Worm (Caenorhabditis elegans) whole organism, young adult: ENCODE data around the gene F54B3.4.

Experiments used
- B0261.1 ChIP-seq: sonication (generic microtip); optimal IDR thresholded peaks from 2 replicates; lab custom pipeline; 2016; ENCODE audit warnings: mild to moderate bottlenecking, missing genetic modification characterization, moderate library complexity, missing compliant biosample characterization
- C17E4.6 ChIP-seq: fragments of 200-800 bp; sonication (Bioruptor generic); IDR thresholded peaks from 2 replicates; pipeline ENCODE4 v1.3.6; 2022; ENCODE audit warnings: missing genetic modification reagents, missing genetic modification characterization, missing compliant biosample characterization
- F23B12.7 ChIP-seq: sonication (generic microtip); optimal IDR thresholded peaks from 2 replicates; lab custom pipeline; 2017; ENCODE audit warnings: missing genetic modification characterization, mild to moderate bottlenecking, missing compliant biosample characterization, antibody characterized with exemption, moderate library complexity; ENCODE audit not compliant: insufficient read depth
- F33H1.4 ChIP-seq: fragments of 200-800 bp; sonication (Bioruptor generic); IDR thresholded peaks from 2 replicates; pipeline ENCODE4 v1.3.6; 2022; ENCODE audit warnings: missing genetic modification reagents, missing genetic modification characterization, missing compliant biosample characterization
- F39B2.1 ChIP-seq: fragments of 200-800 bp; sonication (Bioruptor generic); IDR thresholded peaks from 2 replicates; pipeline ENCODE4 v1.3.6; 2022; ENCODE audit warnings: missing genetic modification reagents, missing genetic modification characterization, missing compliant biosample characterization
- F57C9.4 ChIP-seq: sonication (generic microtip); optimal IDR thresholded peaks from 2 replicates; lab custom pipeline; 2017; ENCODE audit warnings: mild to moderate bottlenecking, missing genetic modification characterization, missing compliant biosample characterization
- K11D2.4 ChIP-seq: fragments of 200-800 bp; sonication (Bioruptor generic); IDR thresholded peaks from 2 replicates; pipeline ENCODE4 v1.3.6; 2022; ENCODE audit warnings: missing genetic modification reagents, missing genetic modification characterization, missing compliant biosample characterization
- K12H6.12 ChIP-seq: fragments of 200-800 bp; sonication (Bioruptor generic); optimal IDR thresholded peaks from 2 replicates; lab custom pipeline; 2018; ENCODE audit warnings: mild to moderate bottlenecking, missing genetic modification characterization, missing compliant biosample characterization
- T07F8.4 ChIP-seq: sonication (generic microtip); optimal IDR thresholded peaks from 2 replicates; lab custom pipeline; 2016; ENCODE audit warnings: mild to moderate bottlenecking, missing genetic modification characterization, moderate library complexity, missing compliant biosample characterization
- Y79H2A.3 ChIP-seq: fragments of 200-800 bp; sonication (Bioruptor generic); conservative IDR thresholded peaks from 2 replicates; pipeline ENCODE4 v1.3.6; 2022; ENCODE audit warnings: missing genetic modification reagents, missing genetic modification characterization, missing compliant biosample characterization
- Y95B8A.8 ChIP-seq: fragments of 200-800 bp; sonication (Bioruptor generic); IDR thresholded peaks from 2 replicates; pipeline ENCODE4 v1.3.6; 2022; ENCODE audit warnings: missing genetic modification reagents, missing genetic modification characterization, missing compliant biosample characterization
- aptf-3 ChIP-seq: fragments of 200-800 bp; sonication (Bioruptor generic); IDR thresholded peaks from 2 replicates; pipeline ENCODE4 v1.3.6; 2022; ENCODE audit warnings: missing genetic modification characterization, missing compliant biosample characterization
- attf-3 ChIP-seq: fragments of 200-800 bp; sonication (Bioruptor generic); conservative IDR thresholded peaks from 2 replicates; pipeline ENCODE4 v1.3.6; 2022; ENCODE audit warnings: missing genetic modification reagents, missing genetic modification characterization, missing compliant biosample characterization
- bed-2 ChIP-seq: fragments of 200-800 bp; sonication (Bioruptor generic); IDR thresholded peaks from 2 replicates; pipeline ENCODE4 v1.3.6; 2022; ENCODE audit warnings: missing genetic modification reagents, missing genetic modification characterization, missing compliant biosample characterization
- ccch-3 ChIP-seq: fragments of 200-800 bp; sonication (Bioruptor generic); optimal IDR thresholded peaks from 2 replicates; lab custom pipeline; 2018; ENCODE audit warnings: mild to moderate bottlenecking, missing genetic modification characterization, missing compliant biosample characterization
- ceh-40 ChIP-seq: fragments of 200-800 bp; sonication (Bioruptor generic); IDR thresholded peaks from 2 replicates; pipeline ENCODE4 v1.3.6; 2022; ENCODE audit warnings: missing genetic modification characterization, missing compliant biosample characterization
- ceh-58 ChIP-seq: fragments of 200-800 bp; sonication (Bioruptor generic); IDR thresholded peaks from 2 replicates; pipeline ENCODE4 v1.3.6; 2022; ENCODE audit warnings: missing genetic modification characterization, missing compliant biosample characterization
- ceh-91 ChIP-seq: fragments of 200-800 bp; sonication (Bioruptor generic); IDR thresholded peaks from 2 replicates; pipeline ENCODE4 v1.3.6; 2022; ENCODE audit warnings: missing genetic modification reagents, missing genetic modification characterization, missing compliant biosample characterization
- die-1 ChIP-seq: sonication (generic microtip); optimal IDR thresholded peaks from 2 replicates; lab custom pipeline; 2016; ENCODE audit warnings: missing genotype, mild to moderate bottlenecking, missing genetic modification characterization, missing compliant biosample characterization
- dpff-1 ChIP-seq: sonication (generic microtip); optimal IDR thresholded peaks from 2 replicates; lab custom pipeline; 2017; ENCODE audit warnings: mild to moderate bottlenecking, missing genetic modification characterization, missing compliant biosample characterization
- egl-44 ChIP-seq: fragments of 200-800 bp; sonication (Bioruptor generic); IDR thresholded peaks from 2 replicates; pipeline ENCODE4 v1.3.6; 2022; ENCODE audit warnings: missing genetic modification reagents, missing genetic modification characterization, missing compliant biosample characterization
- ets-4 ChIP-seq: fragments of 200-800 bp; sonication (Bioruptor generic); optimal IDR thresholded peaks from 2 replicates; lab custom pipeline; 2018; ENCODE audit warnings: mild to moderate bottlenecking, missing genetic modification characterization, missing compliant biosample characterization
- gei-17 ChIP-seq: fragments of 200-800 bp; sonication (Bioruptor generic); optimal IDR thresholded peaks from 2 replicates; lab custom pipeline; 2018; ENCODE audit warnings: mild to moderate bottlenecking, missing genetic modification characterization, missing compliant biosample characterization
- hlh-26 ChIP-seq: fragments of 200-800 bp; sonication (Bioruptor generic); conservative IDR thresholded peaks from 2 replicates; pipeline ENCODE4 v1.3.6; 2022; ENCODE audit warnings: missing genetic modification reagents, missing genetic modification characterization, missing compliant biosample characterization
- hmg-1.2 ChIP-seq: fragments of 200-800 bp; sonication (Bioruptor generic); IDR thresholded peaks from 2 replicates; pipeline ENCODE4 v1.3.6; 2022; ENCODE audit warnings: missing genetic modification reagents, missing genetic modification characterization, missing compliant biosample characterization
- hmg-20 ChIP-seq: fragments of 200-800 bp; sonication (Bioruptor generic); IDR thresholded peaks from 2 replicates; pipeline ENCODE4 v1.3.6; 2022; ENCODE audit warnings: missing genetic modification reagents, missing genetic modification characterization, missing compliant biosample characterization
- hsf-1 ChIP-seq: fragments of 200-800 bp; sonication (Bioruptor generic); IDR thresholded peaks from 2 replicates; pipeline ENCODE4 v1.3.6; 2022; ENCODE audit warnings: missing genetic modification reagents, missing genetic modification characterization, missing compliant biosample characterization
- let-526 ChIP-seq: fragments of 200-800 bp; sonication (Bioruptor generic); IDR thresholded peaks from 2 replicates; pipeline ENCODE4 v1.3.6; 2022; ENCODE audit warnings: missing genetic modification reagents, missing genetic modification characterization, missing compliant biosample characterization
- let-607 ChIP-seq, 2 experiments: fragments of 200-800 bp in 1 of 2; sonication (Bioruptor generic) in 1 of 2; sonication (generic microtip) in 1 of 2; optimal IDR thresholded peaks; 2 replicates each; lab custom pipeline; 2016 to 2018; ENCODE audit warnings: mild to moderate bottlenecking in 2 of 2, missing compliant biosample characterization in 2 of 2, missing genetic modification characterization in 2 of 2, moderate library complexity in 2 of 2, missing genotype in 1 of 2
- lir-1 ChIP-seq: fragments of 200-800 bp; sonication (Bioruptor generic); conservative IDR thresholded peaks from 2 replicates; pipeline ENCODE4 v1.3.6; 2022; ENCODE audit warnings: missing genetic modification reagents, missing genetic modification characterization, missing compliant biosample characterization
- lsy-27 ChIP-seq: sonication (generic microtip); optimal IDR thresholded peaks from 2 replicates; lab custom pipeline; 2017; ENCODE audit warnings: missing genetic modification characterization, mild to moderate bottlenecking, missing compliant biosample characterization, antibody characterized with exemption, missing genotype, borderline replicate concordance; ENCODE audit not compliant: insufficient read depth
- madf-10 ChIP-seq: sonication (generic microtip); optimal IDR thresholded peaks from 2 replicates; lab custom pipeline; 2016; ENCODE audit warnings: mild to moderate bottlenecking, missing genetic modification characterization, missing compliant biosample characterization
- madf-6 ChIP-seq: fragments of 200-800 bp; sonication (Bioruptor generic); IDR thresholded peaks from 2 replicates; pipeline ENCODE4 v1.3.6; 2022; ENCODE audit warnings: missing genetic modification reagents, missing genetic modification characterization, missing compliant biosample characterization
- madf-8 ChIP-seq: fragments of 200-800 bp; sonication (Bioruptor generic); conservative IDR thresholded peaks from 2 replicates; pipeline ENCODE4 v1.3.6; 2022; ENCODE audit warnings: missing genetic modification reagents, missing genetic modification characterization, missing compliant biosample characterization
- mcd-1 ChIP-seq: fragments of 200-800 bp; sonication (Bioruptor generic); IDR thresholded peaks from 2 replicates; pipeline ENCODE4 v1.3.6; 2022; ENCODE audit warnings: missing genetic modification reagents, missing genetic modification characterization, missing compliant biosample characterization
- mel-28 ChIP-seq: sonication (generic microtip); optimal IDR thresholded peaks from 2 replicates; lab custom pipeline; 2016; ENCODE audit warnings: borderline replicate concordance, mild to moderate bottlenecking, missing genetic modification characterization, missing compliant biosample characterization
- mxl-1 ChIP-seq: sonication (generic microtip); optimal IDR thresholded peaks from 2 replicates; lab custom pipeline; 2016; ENCODE audit warnings: missing genetic modification characterization, missing compliant biosample characterization
- nhr-90 ChIP-seq: sonication (generic microtip); optimal IDR thresholded peaks from 2 replicates; lab custom pipeline; 2016; ENCODE audit warnings: missing genotype, mild to moderate bottlenecking, missing genetic modification characterization, missing compliant biosample characterization
- pha-4 ChIP-seq: fragments of 150-350 bp; sonication (generic microtip); optimal IDR thresholded peaks from 2 replicates; lab custom pipeline; 2014; ENCODE audit warnings: missing biosample characterization, missing genetic modification reagents, missing genetic modification characterization
- sdz-38 ChIP-seq: sonication (generic microtip); optimal IDR thresholded peaks from 2 replicates; lab custom pipeline; 2016; ENCODE audit warnings: missing genotype, missing genetic modification characterization, missing compliant biosample characterization
- snpc-1.1 ChIP-seq: sonication (generic microtip); optimal IDR thresholded peaks from 2 replicates; lab custom pipeline; 2017; ENCODE audit warnings: missing genetic modification characterization, mild to moderate bottlenecking, missing compliant biosample characterization, antibody characterized with exemption, moderate library complexity, missing genotype, missing genetic modification reagents; ENCODE audit not compliant: insufficient read depth
- snpc-4 ChIP-seq, 5 experiments: fragments of 150-350 bp in 1 of 5; sonication (generic microtip) in 4 of 5; optimal IDR thresholded peaks; 2 replicates each; lab custom pipeline; 2014 to 2018; ENCODE audit warnings: missing genetic modification characterization in 5 of 5, missing biosample characterization in 3 of 5, antibody characterized with exemption in 2 of 5, mild to moderate bottlenecking in 2 of 5, missing compliant biosample characterization in 2 of 5, missing genotype in 2 of 5, moderate library complexity in 2 of 5, missing genetic modification reagents in 1 of 5
- somi-1 ChIP-seq: fragments of 200-800 bp; sonication (Bioruptor generic); optimal IDR thresholded peaks from 2 replicates; lab custom pipeline; 2018; ENCODE audit warnings: mild to moderate bottlenecking, missing genetic modification characterization, missing compliant biosample characterization
- sptf-2 ChIP-seq: fragments of 200-800 bp; sonication (Bioruptor generic); optimal IDR thresholded peaks from 2 replicates; lab custom pipeline; 2018; ENCODE audit warnings: mild to moderate bottlenecking, missing genetic modification characterization, missing compliant biosample characterization
- ztf-22 ChIP-seq: fragments of 200-800 bp; sonication (Bioruptor generic); optimal IDR thresholded peaks from 2 replicates; lab custom pipeline; 2018; ENCODE audit warnings: mild to moderate bottlenecking, missing genetic modification characterization, moderate library complexity, missing compliant biosample characterization
- ztf-28 ChIP-seq: fragments of 200-800 bp; sonication (Bioruptor generic); IDR thresholded peaks from 2 replicates; pipeline ENCODE4 v1.3.6; 2022; ENCODE audit warnings: missing genetic modification reagents, missing genetic modification characterization, missing compliant biosample characterization
- ztf-3 ChIP-seq: fragments of 200-800 bp; sonication (Bioruptor generic); optimal IDR thresholded peaks from 2 replicates; lab custom pipeline; 2018; ENCODE audit warnings: mild to moderate bottlenecking, missing genetic modification characterization, missing compliant biosample characterization

The F54B3.4 gene

ce11 chrII:10300954-10301353, 30.0 kb upstream of the F54B3.4 start, which contains the start of gene mdt-22 (continued):
- TF ChIP-seq madf-8 (peak; percentile 28; the same call in 1 of the 2 replicates), hsf-1 (GFP tag; lab: Robert Waterston, UW) (peak; percentile 58; the same call in 1 of the 2 replicates), ets-4 (GFP tag; lab: Kevin White, UChicago) (no peak), die-1 (tag; lab: Kevin White, UChicago) (peak; percentile 25), attf-3 (GFP tag; lab: Robert Waterston, UW) (peak; percentile 55; the same call in 1 of the 2 replicates), ztf-28 (GFP tag; lab: Robert Waterston, UW) (no peak), mel-28 (tag; lab: Kevin White, UChicago) (no peak), ceh-91 (GFP tag; lab: Robert Waterston, UW) (no peak), madf-10 (tag; lab: Kevin White, UChicago) (peak; percentile 30), ztf-3 (GFP tag; lab: Kevin White, UChicago) (no peak), dpff-1 (tag; lab: Kevin White, UChicago) (no peak), egl-44 (GFP tag; lab: Robert Waterston, UW) (no peak), ztf-22 (no peak), ceh-40 (GFP tag; lab: Robert Waterston, UW) (no peak), let-607 (tag; optimal IDR thresholded peaks at IDR 0.05; lab: Kevin White, UChicago) (peak in 1 of 2 experiments; percentile 49), somi-1 (GFP tag; lab: Kevin White, UChicago) (no peak), ccch-3 (GFP tag; lab: Kevin White, UChicago) (no peak), ceh-58 (GFP tag; lab: Robert Waterston, UW) (no peak), hlh-26 (GFP tag; lab: Robert Waterston, UW) (no peak), T07F8.4 (tag; lab: Kevin White, UChicago) (no peak), K12H6.12 (tag; lab: Kevin White, UChicago) (peak; percentile 50), F23B12.7 (peak; percentile 42), let-526 (GFP tag; lab: Robert Waterston, UW) (no peak), hmg-20 (GFP tag; lab: Robert Waterston, UW) (no peak), aptf-3 (GFP tag; lab: Robert Waterston, UW) (no peak), nhr-90 (tag; lab: Kevin White, UChicago) (peak; percentile 17), gei-17 (GFP tag; lab: Kevin White, UChicago) (no peak), sptf-2 (GFP tag; lab: Kevin White, UChicago) (no peak), F33H1.4 (GFP tag; lab: Robert Waterston, UW) (peak; percentile 60), madf-6 (GFP tag; lab: Robert Waterston, UW) (peak; percentile 83), lir-1 (GFP tag; lab: Robert Waterston, UW) (peak; percentile 60; the same call in 1 of the 2 replicates), hmg-1.2 (GFP tag; lab: Robert Waterston, UW) (peak; percentile 55), mcd-1 (GFP tag; lab: Robert Waterston, UW) (peak; percentile 78), K11D2.4 (GFP tag; lab: Robert Waterston, UW) (peak; percentile 73), Y79H2A.3 (0 out of 2 replicates have a peak, but pooled peaks have one; percentile 41), sdz-38 (no peak), B0261.1 (peak; percentile 39), C17E4.6 (GFP tag; lab: Robert Waterston, UW) (peak; percentile 73), F39B2.1 (GFP tag; lab: Robert Waterston, UW) (no peak), pha-4 (no peak), snpc-4 (GFP tag; optimal IDR thresholded peaks at IDR 0.05; lab: Kevin White, UChicago) (peak; percentile 19), snpc-4 (tag; optimal IDR thresholded peaks at IDR 0.05; lab: Kevin White, UChicago) (peak; percentile 42 to 70 (median 62)), snpc-1.1 (tag; lab: Kevin White, UChicago) (no peak), bed-2 (GFP tag; lab: Robert Waterston, UW) (no peak), F57C9.4 (tag; lab: Kevin White, UChicago) (no peak), Y95B8A.8 (0 out of 2 replicates have a peak, but pooled peaks have one; percentile 29), lsy-27 (tag; lab: Kevin White, UChicago) (no peak), mxl-1 (no peak)
